Fruit fly (Drosophila melanogaster) whole organism, adult: ENCODE data around the gene SP555.
A peak's percentile ranks its signal among the peaks of the same experiment; 100 is the strongest.

Experiments
- CG11617 ChIP-seq: fragments of 200-800 bp; sonication (Bioruptor generic); optimal IDR thresholded peaks from 2 replicates; lab custom pipeline; 2017; ENCODE audit warnings: mild to moderate bottlenecking, missing biosample characterization, missing genetic modification reagents, missing genetic modification characterization
- CG12768 ChIP-seq: fragments of 200-800 bp; sonication (Bioruptor generic); optimal IDR thresholded peaks from 2 replicates; lab custom pipeline; 2017; ENCODE audit warnings: missing biosample characterization, missing genetic modification characterization, mild to moderate bottlenecking, moderate library complexity, missing genetic modification reagents
- CG14711 ChIP-seq: fragments of 200-800 bp; sonication (Bioruptor generic); optimal IDR thresholded peaks from 2 replicates; lab custom pipeline; 2018; ENCODE audit warnings: missing biosample characterization, mild to moderate bottlenecking, missing genetic modification characterization, moderate library complexity
- CG1620 ChIP-seq: fragments of 200-800 bp; sonication (Bioruptor generic); optimal IDR thresholded peaks from 2 replicates; lab custom pipeline; 2016; ENCODE audit warnings: missing biosample characterization, missing genetic modification characterization
- CG33017 ChIP-seq: fragments of 200-800 bp; sonication (Bioruptor generic); optimal IDR thresholded peaks from 2 replicates; lab custom pipeline; 2018; ENCODE audit warnings: missing biosample characterization, mild to moderate bottlenecking, missing genetic modification characterization, moderate library complexity
- CG5204 ChIP-seq: fragments of 200-800 bp; sonication (Bioruptor generic); optimal IDR thresholded peaks from 2 replicates; lab custom pipeline; 2016; ENCODE audit warnings: missing biosample characterization, missing genetic modification characterization
- CG7045 ChIP-seq: fragments of 200-800 bp; sonication (Bioruptor generic); optimal IDR thresholded peaks from 2 replicates; lab custom pipeline; 2017; ENCODE audit warnings: missing biosample characterization, mild to moderate bottlenecking, missing genetic modification characterization
- CG7101 ChIP-seq: fragments of 200-800 bp; sonication (Bioruptor generic); optimal IDR thresholded peaks from 2 replicates; lab custom pipeline; 2018; ENCODE audit warnings: missing biosample characterization, mild to moderate bottlenecking, missing genetic modification characterization, moderate library complexity
- Clk ChIP-seq: fragments of 200-800 bp; sonication (Bioruptor generic); optimal IDR thresholded peaks from 2 replicates; lab custom pipeline; 2017; ENCODE audit warnings: missing biosample characterization, missing genetic modification characterization
- Crg-1 ChIP-seq: fragments of 200-800 bp; sonication (Bioruptor generic); optimal IDR thresholded peaks from 2 replicates; lab custom pipeline; 2016; ENCODE audit warnings: missing biosample characterization, missing genetic modification characterization
- Hr96 ChIP-seq: fragments of 200-800 bp; sonication (Bioruptor generic); optimal IDR thresholded peaks from 2 replicates; lab custom pipeline; 2016; ENCODE audit warnings: missing biosample characterization, missing genetic modification characterization
- Mnt ChIP-seq: fragments of 200-800 bp; sonication (Bioruptor generic); optimal IDR thresholded peaks from 2 replicates; lab custom pipeline; 2016; ENCODE audit warnings: missing biosample characterization, mild to moderate bottlenecking, missing genetic modification characterization
- bab1 ChIP-seq: fragments of 200-800 bp; sonication (Bioruptor generic); optimal IDR thresholded peaks from 3 replicates; lab custom pipeline; 2019; ENCODE audit warnings: missing biosample characterization, mild to moderate bottlenecking, missing genetic modification characterization, moderate library complexity
- cic ChIP-seq: fragments of 200-800 bp; sonication (Bioruptor generic); optimal IDR thresholded peaks from 2 replicates; lab custom pipeline; 2017; ENCODE audit warnings: missing biosample characterization, mild to moderate bottlenecking, missing genetic modification characterization, moderate library complexity
- cnc ChIP-seq, 2 experiments: fragments of >200 bp; optimal IDR thresholded peaks; 2 replicates each; lab custom pipeline; 2017
- kay ChIP-seq: fragments of 200-800 bp; sonication (Bioruptor generic); peaks from one replicate; lab custom pipeline; 2016; ENCODE audit warnings: missing biosample characterization, missing genetic modification characterization, borderline replicate concordance
- ovo ChIP-seq: fragments of 200-800 bp; sonication (Bioruptor generic); optimal IDR thresholded peaks from 2 replicates; lab custom pipeline; 2016; ENCODE audit warnings: missing biosample characterization, missing genetic modification characterization
- pad ChIP-seq: fragments of 200-800 bp; sonication (Bioruptor generic); optimal IDR thresholded peaks from 3 replicates; lab custom pipeline; 2017; ENCODE audit warnings: missing biosample characterization, missing genetic modification characterization, mild to moderate bottlenecking, moderate library complexity, missing genetic modification reagents
- tj ChIP-seq: fragments of 200-800 bp; sonication (Bioruptor generic); optimal IDR thresholded peaks from 3 replicates; lab custom pipeline; 2017; ENCODE audit warnings: missing biosample characterization, mild to moderate bottlenecking, missing genetic modification characterization, moderate library complexity
- toe ChIP-seq: fragments of 200-800 bp; sonication (Bioruptor generic); optimal IDR thresholded peaks from 2 replicates; lab custom pipeline; 2016; ENCODE audit warnings: missing biosample characterization, missing genetic modification characterization

Gene SP555

dm6 chr2L:5055528-5055927 is 18.0 kb downstream of the SP555 start:
- TF ChIP-seq cic (GFP tag; lab: Kevin White, UChicago) (peak; percentile 1), Crg-1 (GFP tag; lab: Kevin White, UChicago) (no peak)

- TF ChIP-seq cic (GFP tag; lab: Kevin White, UChicago) (no peak), Mnt (GFP tag; lab: Kevin White, UChicago) (no peak), tj (no peak), bab1 (GFP tag; lab: Kevin White, UChicago) (no peak), ovo (GFP tag; lab: Kevin White, UChicago) (no peak), CG5204 (GFP tag; lab: Kevin White, UChicago) (no peak), toe (GFP tag; lab: Kevin White, UChicago) (no peak), kay (no peak), CG11617 (no peak), CG12768 (GFP tag; lab: Kevin White, UChicago) (no peak), Clk (GFP tag; lab: Kevin White, UChicago) (no peak), pad (GFP tag; lab: Kevin White, UChicago) (no peak), CG7045 (GFP tag; lab: Kevin White, UChicago) (no peak), CG7101 (no peak), cnc (optimal IDR thresholded peaks at IDR 0.05; lab: Kevin White, UChicago) (no peak), CG33017 (tag; lab: Kevin White, UChicago) (no peak)
Observed at dm6 chr2L:5058094-5058493, 20.6 kb downstream of the SP555 start, which contains the start of gene Nepl3. Gene Nepl3 (minus strand): TSS chr2L:5058248.

dm6 chr2L:5059645-5060254 is 22.2 kb downstream of the SP555 start, which contains the start of gene Rpn11:
Gene Rpn11 (minus strand): TSS chr2L:5059790.
- TF ChIP-seq Clk (GFP tag; lab: Kevin White, UChicago) (peak; percentile 23), ovo (GFP tag; lab: Kevin White, UChicago) (peak; percentile 63), pad (GFP tag; lab: Kevin White, UChicago) (peak; percentile 52), toe (GFP tag; lab: Kevin White, UChicago) (no peak), CG7101 (peak; percentile 56), Crg-1 (GFP tag; lab: Kevin White, UChicago) (peak; percentile 57), cic (GFP tag; lab: Kevin White, UChicago) (no peak), CG14711 (tag; lab: Kevin White, UChicago) (peak; percentile 62), cnc (optimal IDR thresholded peaks at IDR 0.05; lab: Kevin White, UChicago) (peak; percentile 94 to 98), Mnt (GFP tag; lab: Kevin White, UChicago) (peak; percentile 28), kay (no peak), CG12768 (GFP tag; lab: Kevin White, UChicago) (peak; percentile 56), CG1620 (GFP tag; lab: Kevin White, UChicago) (peak; percentile 77), CG11617 (peak; percentile 72), tj (peak; percentile 97), CG5204 (GFP tag; lab: Kevin White, UChicago) (no peak), CG7045 (GFP tag; lab: Kevin White, UChicago) (peak; percentile 51), CG33017 (tag; lab: Kevin White, UChicago) (peak; percentile 74), bab1 (GFP tag; lab: Kevin White, UChicago) (peak; percentile 64), Hr96 (GFP tag; lab: Kevin White, UChicago) (no peak)

dm6 chr2L:5060515-5060914 is 23.0 kb downstream of the SP555 start, which contains the start of gene qtc:
Gene qtc (plus strand): TSS chr2L:5060815.
- no peak for TF ChIP-seq CG11617
- no peak for TF ChIP-seq toe (GFP tag; lab: Kevin White, UChicago)
- no peak for TF ChIP-seq ovo (GFP tag; lab: Kevin White, UChicago)
- TF ChIP-seq Crg-1 (GFP tag; lab: Kevin White, UChicago), result no peak

- TF ChIP-seq bab1 (GFP tag; lab: Kevin White, UChicago), result peak; percentile 14
- TF ChIP-seq CG1620 (GFP tag; lab: Kevin White, UChicago), result no peak
- TF ChIP-seq CG7045 (GFP tag; lab: Kevin White, UChicago), result peak; percentile 47
- TF ChIP-seq tj, result peak; percentile 92
- TF ChIP-seq Mnt (GFP tag; lab: Kevin White, UChicago), result peak; percentile 7
- peak; percentile 23 for TF ChIP-seq pad (GFP tag; lab: Kevin White, UChicago)
- TF ChIP-seq CG7101, result peak; percentile 74
- peak; percentile 4 for TF ChIP-seq Clk (GFP tag; lab: Kevin White, UChicago)
- peak; percentile 71 for TF ChIP-seq CG33017 (tag; lab: Kevin White, UChicago)
- no peak for TF ChIP-seq CG5204 (GFP tag; lab: Kevin White, UChicago)
- no peak for TF ChIP-seq toe (GFP tag; lab: Kevin White, UChicago)
- TF ChIP-seq kay, result no peak
- TF ChIP-seq ovo (GFP tag; lab: Kevin White, UChicago), result no peak
- peak; percentile 83 for TF ChIP-seq cic (GFP tag; lab: Kevin White, UChicago)
- TF ChIP-seq Crg-1 (GFP tag; lab: Kevin White, UChicago), result no peak
- TF ChIP-seq CG14711 (tag; lab: Kevin White, UChicago), result peak; percentile 48
- TF ChIP-seq CG11617, result peak; percentile 66
- no peak for TF ChIP-seq Hr96 (GFP tag; lab: Kevin White, UChicago)
- TF ChIP-seq CG12768 (GFP tag; lab: Kevin White, UChicago), result peak; percentile 51
- TF ChIP-seq cnc (optimal IDR thresholded peaks at IDR 0.05; lab: Kevin White, UChicago), result no peak
Observed at dm6 chr2L:5060952-5061478, 23.5 kb downstream of the SP555 start.
